Worm (Caenorhabditis elegans) whole organism, L2 larva: Measurements from ENCODE around the gene lron-15.

Source experiments
- C34F6.9 ChIP-seq: fragments of 150-350 bp; optimal IDR thresholded peaks from 2 replicates; lab custom pipeline; 2014; ENCODE audit warnings: missing biosample characterization, missing genetic modification characterization
- R02D3.7 ChIP-seq: fragments of 150-350 bp; optimal IDR thresholded peaks from 2 replicates; lab custom pipeline; 2014; ENCODE audit warnings: missing biosample characterization, missing genetic modification characterization
- Y55F3AM.14 ChIP-seq: fragments of 200-800 bp; sonication (Bioruptor generic); optimal IDR thresholded peaks from 2 replicates; lab custom pipeline; 2018; ENCODE audit warnings: mild to moderate bottlenecking, missing genetic modification characterization, missing compliant biosample characterization
- ZK546.5 ChIP-seq: sonication (generic microtip); optimal IDR thresholded peaks from 2 replicates; lab custom pipeline; 2017; ENCODE audit warnings: missing biosample characterization, missing genetic modification characterization
- aly-2 ChIP-seq: fragments of 150-350 bp; optimal IDR thresholded peaks from 2 replicates; lab custom pipeline; 2014; ENCODE audit warnings: missing biosample characterization, missing genetic modification characterization
- ama-1 ChIP-seq: fragments of 150-350 bp; optimal IDR thresholded peaks from 2 replicates; lab custom pipeline; 2018; ENCODE audit warnings: inconsistent platforms
- blmp-1 ChIP-seq: sonication (generic microtip); optimal IDR thresholded peaks from 2 replicates; lab custom pipeline; 2017; ENCODE audit warnings: missing genetic modification characterization, mild to moderate bottlenecking, missing compliant biosample characterization, antibody characterized with exemption, moderate library complexity; ENCODE audit not compliant: insufficient read depth
- ceh-16 ChIP-seq: fragments of 150-350 bp; optimal IDR thresholded peaks from 2 replicates; lab custom pipeline; 2014; ENCODE audit warnings: missing biosample characterization, missing genetic modification characterization
- dmd-4 ChIP-seq: sonication (generic microtip); optimal IDR thresholded peaks from 2 replicates; lab custom pipeline; 2017; ENCODE audit warnings: missing biosample characterization, missing genetic modification characterization
- elt-1 ChIP-seq: fragments of 150-350 bp; optimal IDR thresholded peaks from 2 replicates; lab custom pipeline; 2014; ENCODE audit warnings: missing biosample characterization, missing genetic modification characterization
- elt-3 ChIP-seq: sonication (generic microtip); optimal IDR thresholded peaks from 2 replicates; lab custom pipeline; 2017; ENCODE audit warnings: missing biosample characterization, missing genetic modification characterization
- fos-1 ChIP-seq: fragments of 150-350 bp; optimal IDR thresholded peaks from 2 replicates; lab custom pipeline; 2014; ENCODE audit warnings: missing biosample characterization, missing genetic modification characterization
- lin-11 ChIP-seq: fragments of 150-350 bp; sonication (generic microtip); optimal IDR thresholded peaks from 2 replicates; lab custom pipeline; 2014; ENCODE audit warnings: missing biosample characterization, missing genetic modification characterization, inconsistent platforms, mixed read lengths
- lin-13 ChIP-seq: fragments of 150-350 bp; optimal IDR thresholded peaks from 2 replicates; lab custom pipeline; 2014; ENCODE audit warnings: missing biosample characterization, missing genetic modification reagents, missing genetic modification characterization
- lin-39 ChIP-seq: fragments of 150-350 bp; optimal IDR thresholded peaks from 2 replicates; lab custom pipeline; 2014; ENCODE audit warnings: missing biosample characterization, missing genetic modification reagents, missing genetic modification characterization
- lsy-2 ChIP-seq, 2 experiments: fragments of 150-350 bp in 1 of 2; sonication (generic microtip) in 1 of 2; optimal IDR thresholded peaks; 2 replicates each; lab custom pipeline; 2014 to 2017; ENCODE audit warnings: missing biosample characterization in 2 of 2, missing genetic modification characterization in 2 of 2
- nhr-11 ChIP-seq: fragments of 150-350 bp; optimal IDR thresholded peaks from 2 replicates; lab custom pipeline; 2014; ENCODE audit warnings: missing biosample characterization, missing genetic modification characterization
- nhr-12 ChIP-seq: fragments of 150-350 bp; optimal IDR thresholded peaks from 2 replicates; lab custom pipeline; 2014; ENCODE audit warnings: missing biosample characterization, missing genetic modification characterization
- nhr-129 ChIP-seq: fragments of 150-350 bp; optimal IDR thresholded peaks from 2 replicates; lab custom pipeline; 2014; ENCODE audit warnings: missing biosample characterization, missing genetic modification characterization
- nhr-21 ChIP-seq: fragments of 150-350 bp; optimal IDR thresholded peaks from 2 replicates; lab custom pipeline; 2014; ENCODE audit warnings: missing biosample characterization, missing genetic modification characterization
- nhr-25 ChIP-seq: fragments of 150-350 bp; sonication (generic microtip); optimal IDR thresholded peaks from 3 replicates; lab custom pipeline; 2014; ENCODE audit warnings: missing biosample characterization, missing genetic modification characterization
- nhr-77 ChIP-seq: fragments of 150-350 bp; optimal IDR thresholded peaks from 2 replicates; lab custom pipeline; 2014; ENCODE audit warnings: missing biosample characterization, missing genetic modification characterization
- peb-1 ChIP-seq: fragments of 150-350 bp; optimal IDR thresholded peaks from 2 replicates; lab custom pipeline; 2014; ENCODE audit warnings: missing biosample characterization, missing genetic modification characterization
- sem-4 ChIP-seq: fragments of 150-350 bp; optimal IDR thresholded peaks from 2 replicates; lab custom pipeline; 2014; ENCODE audit warnings: missing biosample characterization, missing genetic modification reagents, missing genetic modification characterization
- sma-3 ChIP-seq: sonication (generic microtip); optimal IDR thresholded peaks from 2 replicates; lab custom pipeline; 2016; ENCODE audit warnings: missing genetic modification reagents, missing genetic modification characterization, missing compliant biosample characterization
- sma-9 ChIP-seq, 2 experiments: fragments of 150-350 bp in 1 of 2; sonication (generic microtip) in 1 of 2; optimal IDR thresholded peaks; 2 replicates each; lab custom pipeline; 2014 to 2016; ENCODE audit warnings: missing genetic modification characterization in 2 of 2, mild to moderate bottlenecking in 1 of 2, missing biosample characterization in 1 of 2, missing compliant biosample characterization in 1 of 2, missing genetic modification reagents in 1 of 2, moderate library complexity in 1 of 2
- ztf-1 ChIP-seq: fragments of 200-800 bp; sonication (Bioruptor generic); conservative IDR thresholded peaks from 2 replicates; pipeline ENCODE4 v1.3.6; 2022; ENCODE audit warnings: missing genetic modification characterization, missing compliant biosample characterization

lron-15 gene

DNA sequence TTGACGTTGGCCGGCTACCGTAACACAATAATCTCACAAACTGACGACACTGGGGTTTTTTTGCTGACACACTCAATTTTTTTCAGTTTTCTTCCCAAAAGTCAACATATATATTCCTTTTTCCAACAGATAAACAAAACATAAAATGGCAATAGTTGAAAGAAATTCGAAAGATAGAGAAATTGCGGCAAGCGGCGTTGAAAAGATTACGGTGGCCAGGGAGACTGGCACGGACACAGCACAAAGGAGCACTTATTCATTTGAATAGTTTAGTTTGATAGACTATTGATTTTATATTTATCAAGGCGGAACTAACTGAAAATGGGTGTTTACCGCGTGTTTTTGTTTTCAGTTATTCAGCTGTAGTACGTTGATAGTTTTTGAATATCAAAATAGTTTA, 23.4 kb downstream of the lron-15 start, which contains the start of gene toe-2:
Gene toe-2 (minus strand): TSS at position 70 of the 400 bp plus-strand sequence.
- no peak for TF ChIP-seq ZK546.5 (tag; lab: Kevin White, UChicago)

ce11 chrII:6520103-6520502, 24.6 kb downstream of the lron-15 start:
- TF ChIP-seq lin-11 (tag; lab: Kevin White, UChicago): no peak
- TF ChIP-seq fos-1 (tag; lab: Kevin White, UChicago): peak; percentile 42
- TF ChIP-seq sma-9 (GFP tag; optimal IDR thresholded peaks at IDR 0.05; lab: Kevin White, UChicago): peak; percentile 17
- no peak for TF ChIP-seq sma-9 (tag; optimal IDR thresholded peaks at IDR 0.05; lab: Kevin White, UChicago)
- TF ChIP-seq, all 48 proteins: peak for 2

ce11 chrII:6519703-6520102, 25.0 kb downstream of the lron-15 start:
- TF ChIP-seq R02D3.7 (tag; lab: Kevin White, UChicago) (no peak), sem-4 (tag; lab: Kevin White, UChicago) (no peak), nhr-12 (tag; lab: Kevin White, UChicago) (no peak), peb-1 (tag; lab: Kevin White, UChicago) (no peak), nhr-11 (tag; lab: Kevin White, UChicago) (no peak), ZK546.5 (tag; lab: Kevin White, UChicago) (no peak), nhr-21 (tag; lab: Kevin White, UChicago) (no peak), nhr-129 (tag; lab: Kevin White, UChicago) (no peak)

DNA sequence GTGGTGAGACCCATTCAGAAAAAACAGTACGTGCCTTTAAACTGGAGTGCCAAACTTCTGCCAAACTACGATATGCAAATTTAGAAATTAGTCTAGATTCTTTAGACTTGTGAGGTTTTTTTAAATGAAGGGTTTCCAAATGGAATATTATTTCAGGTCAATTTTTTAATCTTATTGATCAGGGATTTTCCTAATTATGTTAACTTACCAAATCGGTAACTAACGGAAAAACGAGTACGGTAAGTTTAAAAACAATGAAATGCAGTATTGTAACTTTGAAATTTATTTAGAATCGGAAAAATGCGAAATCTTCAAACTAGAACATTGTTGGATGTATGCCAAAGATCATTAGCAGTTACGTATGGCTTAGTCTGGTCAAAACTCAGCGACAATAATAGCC, 28.4 kb downstream of the lron-15 start, which contains the start of gene C56E6.7:
Gene C56E6.7 (plus strand): TSS at position 301 of the 400 bp plus-strand sequence.
- TF ChIP-seq ceh-16 (tag; lab: Kevin White, UChicago) (no peak), ama-1 (lab: Kevin White, UChicago) (no peak), nhr-77 (tag; lab: Kevin White, UChicago) (no peak), lin-39 (tag; lab: Kevin White, UChicago) (no peak), lin-11 (tag; lab: Kevin White, UChicago) (no peak), peb-1 (tag; lab: Kevin White, UChicago) (no peak), elt-3 (tag; lab: Kevin White, UChicago) (no peak), blmp-1 (tag; lab: Kevin White, UChicago) (no peak)

DNA sequence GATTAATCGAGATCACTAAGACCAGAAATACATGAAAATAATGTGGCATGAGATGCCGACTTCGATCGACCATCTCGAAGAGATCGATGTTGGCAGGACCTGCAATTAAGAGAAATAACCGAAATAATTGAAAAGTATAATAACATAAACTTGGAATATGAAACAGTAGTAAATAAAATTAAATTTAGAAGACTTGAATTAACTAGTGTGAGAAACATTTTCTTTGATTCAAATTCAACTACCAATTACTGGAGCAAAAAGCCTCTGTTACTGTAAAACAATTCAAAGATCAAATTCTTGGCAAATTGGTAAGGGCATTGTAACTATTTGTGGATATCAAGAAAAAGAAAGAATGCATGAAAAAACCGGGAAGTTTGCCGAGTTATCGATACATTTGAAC, 30.8 kb downstream of the lron-15 start, which contains the start of gene R05G9R.1:
Gene R05G9R.1 (minus strand): TSS at position 101 of the 400 bp plus-strand sequence.
- TF ChIP-seq lin-11 (tag; lab: Kevin White, UChicago) (no peak), aly-2 (no peak), dmd-4 (tag; lab: Kevin White, UChicago) (no peak), lin-13 (GFP tag; lab: Kevin White, UChicago) (no peak), elt-1 (no peak), nhr-12 (tag; lab: Kevin White, UChicago) (no peak)

- TF ChIP-seq nhr-21 (tag; lab: Kevin White, UChicago): no peak
- no peak for TF ChIP-seq sma-3
- no peak for TF ChIP-seq ztf-1 (GFP tag; lab: Robert Waterston, UW)
- no peak for TF ChIP-seq Y55F3AM.14
- no peak for TF ChIP-seq nhr-25 (tag; lab: Kevin White, UChicago)
- TF ChIP-seq ama-1 (lab: Kevin White, UChicago): no peak
- TF ChIP-seq C34F6.9 (tag; lab: Kevin White, UChicago): no peak
- TF ChIP-seq, all 48 proteins: peak for 0
Observed at ce11 chrII:6513357-6513756, 31.3 kb downstream of the lron-15 start.

DNA sequence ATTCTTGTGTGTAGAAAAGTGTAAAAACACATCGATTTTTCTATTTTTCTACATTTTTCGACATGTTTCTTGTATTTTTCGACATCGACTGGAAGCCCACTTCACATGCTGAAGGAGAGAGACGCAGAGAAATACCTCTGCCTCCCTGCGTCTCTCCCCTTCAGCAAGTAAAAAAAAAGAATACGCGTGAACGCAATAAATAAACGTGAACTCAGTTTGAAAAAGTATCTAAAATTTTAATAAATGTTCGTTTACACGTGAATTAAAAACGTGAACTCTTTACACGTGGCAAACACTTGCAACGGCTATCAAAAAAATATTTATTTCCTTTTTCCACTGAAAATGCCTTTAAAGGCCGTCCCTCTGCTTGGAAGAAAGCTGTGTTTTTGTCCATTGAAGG, 41.9 kb downstream of the lron-15 start, which contains the start of gene R05G9.1:
Gene R05G9.1 (plus strand): TSS at position 343 of the 400 bp plus-strand sequence.
- TF ChIP-seq C34F6.9 (tag; lab: Kevin White, UChicago): peak; percentile 35
- no peak for TF ChIP-seq lsy-2 (tag; optimal IDR thresholded peaks at IDR 0.05; lab: Kevin White, UChicago)
